Worm (Caenorhabditis elegans) whole organism, young adult: Measurements from ENCODE around the gene C40H5.2.

Experiments used
- B0019.2 ChIP-seq: fragments of 200-800 bp; sonication (Bioruptor generic); conservative IDR thresholded peaks from 2 replicates; pipeline ENCODE4 v1.3.6; 2022; ENCODE audit warnings: missing genetic modification reagents, missing genetic modification characterization, missing compliant biosample characterization
- F10E7.11 ChIP-seq: sonication (generic microtip); optimal IDR thresholded peaks from 2 replicates; lab custom pipeline; 2017; ENCODE audit warnings: mild to moderate bottlenecking, missing genetic modification characterization, moderate library complexity, missing compliant biosample characterization
- F22D6.2 ChIP-seq: sonication (generic microtip); optimal IDR thresholded peaks from 2 replicates; lab custom pipeline; 2016; ENCODE audit warnings: mild to moderate bottlenecking, missing genetic modification characterization, missing compliant biosample characterization
- F49E8.2 ChIP-seq: sonication (generic microtip); optimal IDR thresholded peaks from 3 replicates; lab custom pipeline; 2017; ENCODE audit warnings: missing genetic modification characterization, mild to moderate bottlenecking, missing compliant biosample characterization, antibody characterized with exemption, moderate library complexity; ENCODE audit not compliant: insufficient read depth
- F57A8.1 ChIP-seq: fragments of 200-800 bp; sonication (Bioruptor generic); optimal IDR thresholded peaks from 2 replicates; lab custom pipeline; 2018; ENCODE audit warnings: mild to moderate bottlenecking, missing genetic modification characterization, moderate library complexity, missing compliant biosample characterization
- Y53G8AR.9 ChIP-seq: fragments of 200-800 bp; sonication (Bioruptor generic); conservative IDR thresholded peaks from 2 replicates; pipeline ENCODE4 v1.3.6; 2022; ENCODE audit warnings: missing genetic modification reagents, missing genetic modification characterization, missing compliant biosample characterization
- Y56A3A.18 ChIP-seq: fragments of 200-800 bp; sonication (Bioruptor generic); IDR thresholded peaks from 2 replicates; pipeline ENCODE4 v1.3.6; 2022; ENCODE audit warnings: missing genetic modification reagents, missing genetic modification characterization, missing compliant biosample characterization
- athp-1 ChIP-seq: sonication (generic microtip); optimal IDR thresholded peaks from 2 replicates; lab custom pipeline; 2017; ENCODE audit warnings: mild to moderate bottlenecking, missing genetic modification characterization, missing compliant biosample characterization
- cebp-1 ChIP-seq, 2 experiments: fragments of 200-800 bp in 1 of 2; sonication (Bioruptor generic) in 1 of 2; sonication (generic microtip) in 1 of 2; IDR thresholded peaks in 1 of 2; optimal IDR thresholded peaks in 1 of 2; 2 replicates each; pipeline versions ENCODE4 v1.3.6 to Lab custom; 2017 to 2022; ENCODE audit warnings: missing compliant biosample characterization in 2 of 2, missing genetic modification characterization in 2 of 2, mild to moderate bottlenecking in 1 of 2, missing genetic modification reagents in 1 of 2, moderate library complexity in 1 of 2
- cebp-2 ChIP-seq: fragments of 200-800 bp; sonication (Bioruptor generic); IDR thresholded peaks from 2 replicates; pipeline ENCODE4 v1.3.6; 2022; ENCODE audit warnings: missing genetic modification characterization, missing compliant biosample characterization
- ceh-100 ChIP-seq: fragments of 200-800 bp; sonication (Bioruptor generic); IDR thresholded peaks from 2 replicates; pipeline ENCODE4 v1.3.6; 2022; ENCODE audit warnings: missing genetic modification reagents, missing genetic modification characterization, missing compliant biosample characterization
- ceh-40 ChIP-seq: fragments of 200-800 bp; sonication (Bioruptor generic); IDR thresholded peaks from 2 replicates; pipeline ENCODE4 v1.3.6; 2022; ENCODE audit warnings: missing genetic modification characterization, missing compliant biosample characterization
- ceh-58 ChIP-seq: fragments of 200-800 bp; sonication (Bioruptor generic); IDR thresholded peaks from 2 replicates; pipeline ENCODE4 v1.3.6; 2022; ENCODE audit warnings: missing genetic modification characterization, missing compliant biosample characterization
- chd-7 ChIP-seq: sonication (generic microtip); optimal IDR thresholded peaks from 2 replicates; lab custom pipeline; 2016; ENCODE audit warnings: mild to moderate bottlenecking, missing genetic modification characterization, moderate library complexity, missing compliant biosample characterization
- die-1 ChIP-seq: sonication (generic microtip); optimal IDR thresholded peaks from 2 replicates; lab custom pipeline; 2016; ENCODE audit warnings: missing genotype, mild to moderate bottlenecking, missing genetic modification characterization, missing compliant biosample characterization
- egrh-3 ChIP-seq: fragments of 200-800 bp; sonication (Bioruptor generic); IDR thresholded peaks from 2 replicates; pipeline ENCODE4 v1.3.6; 2022; ENCODE audit warnings: missing genetic modification reagents, missing genetic modification characterization, missing compliant biosample characterization
- him-1 ChIP-seq: sonication (generic microtip); optimal IDR thresholded peaks from 2 replicates; lab custom pipeline; 2016; ENCODE audit warnings: missing genotype, missing genetic modification reagents, missing genetic modification characterization, missing compliant biosample characterization
- let-526 ChIP-seq: fragments of 200-800 bp; sonication (Bioruptor generic); IDR thresholded peaks from 2 replicates; pipeline ENCODE4 v1.3.6; 2022; ENCODE audit warnings: missing genetic modification reagents, missing genetic modification characterization, missing compliant biosample characterization
- let-607 ChIP-seq, 2 experiments: fragments of 200-800 bp in 1 of 2; sonication (Bioruptor generic) in 1 of 2; sonication (generic microtip) in 1 of 2; optimal IDR thresholded peaks; 2 replicates each; lab custom pipeline; 2016 to 2018; ENCODE audit warnings: mild to moderate bottlenecking in 2 of 2, missing compliant biosample characterization in 2 of 2, missing genetic modification characterization in 2 of 2, moderate library complexity in 2 of 2, missing genotype in 1 of 2
- lin-35 ChIP-seq, 3 experiments: fragments of 150-350 bp in 2 of 3; sonication (generic microtip) in 1 of 3; optimal IDR thresholded peaks; 2 replicates each; lab custom pipeline; 2014 to 2018; ENCODE audit warnings: missing biosample characterization in 3 of 3, missing genetic modification characterization in 3 of 3, missing genetic modification reagents in 3 of 3
- lin-40 ChIP-seq: sonication (generic microtip); optimal IDR thresholded peaks from 2 replicates; lab custom pipeline; 2016; ENCODE audit warnings: missing genetic modification characterization, mild to moderate bottlenecking, missing compliant biosample characterization, missing genotype, missing genetic modification reagents
- mxl-1 ChIP-seq: sonication (generic microtip); optimal IDR thresholded peaks from 2 replicates; lab custom pipeline; 2016; ENCODE audit warnings: missing genetic modification characterization, missing compliant biosample characterization
- nfya-1 ChIP-seq: sonication (generic microtip); optimal IDR thresholded peaks from 2 replicates; lab custom pipeline; 2017; ENCODE audit warnings: antibody characterized with exemption, missing compliant biosample characterization, missing genetic modification characterization, borderline replicate concordance; ENCODE audit not compliant: insufficient read depth
- nhr-80 ChIP-seq: sonication (generic microtip); optimal IDR thresholded peaks from 2 replicates; lab custom pipeline; 2016; ENCODE audit warnings: missing genetic modification characterization, missing compliant biosample characterization
- rcor-1 ChIP-seq: fragments of 200-800 bp; sonication (Bioruptor generic); IDR thresholded peaks from 2 replicates; pipeline ENCODE4 v1.3.6; 2022; ENCODE audit warnings: missing genetic modification reagents, missing genetic modification characterization, missing compliant biosample characterization
- sdz-38 ChIP-seq: sonication (generic microtip); optimal IDR thresholded peaks from 2 replicates; lab custom pipeline; 2016; ENCODE audit warnings: missing genotype, missing genetic modification characterization, missing compliant biosample characterization
- snpc-3.4 ChIP-seq: sonication (generic microtip); optimal IDR thresholded peaks from 2 replicates; lab custom pipeline; 2017; ENCODE audit warnings: missing genetic modification characterization, mild to moderate bottlenecking, missing compliant biosample characterization, antibody characterized with exemption, moderate library complexity, missing genotype, missing genetic modification reagents
- snpc-4 ChIP-seq, 5 experiments: fragments of 150-350 bp in 1 of 5; sonication (generic microtip) in 4 of 5; optimal IDR thresholded peaks; 2 replicates each; lab custom pipeline; 2014 to 2018; ENCODE audit warnings: missing genetic modification characterization in 5 of 5, missing biosample characterization in 3 of 5, antibody characterized with exemption in 2 of 5, mild to moderate bottlenecking in 2 of 5, missing compliant biosample characterization in 2 of 5, missing genotype in 2 of 5, moderate library complexity in 2 of 5, missing genetic modification reagents in 1 of 5
- tbp1 ChIP-seq: fragments of 200-800 bp; sonication (Bioruptor generic); optimal IDR thresholded peaks from 2 replicates; lab custom pipeline; 2018; ENCODE audit warnings: mild to moderate bottlenecking, missing genetic modification characterization, missing compliant biosample characterization
- tbx-9 ChIP-seq: sonication (generic microtip); optimal IDR thresholded peaks from 2 replicates; lab custom pipeline; 2016; ENCODE audit warnings: borderline replicate concordance, missing genetic modification characterization, inconsistent platforms, missing compliant biosample characterization
- unc-130 ChIP-seq: sonication (generic microtip); optimal IDR thresholded peaks from 2 replicates; lab custom pipeline; 2016; ENCODE audit warnings: missing genetic modification reagents, missing genetic modification characterization, missing compliant biosample characterization
- zfh-2 ChIP-seq: fragments of 200-800 bp; sonication (Bioruptor generic); conservative IDR thresholded peaks from 2 replicates; pipeline ENCODE4 v1.3.6; 2022; ENCODE audit warnings: missing genetic modification reagents, missing genetic modification characterization, missing compliant biosample characterization
- zim-3 ChIP-seq: sonication (generic microtip); optimal IDR thresholded peaks from 2 replicates; lab custom pipeline; 2017; ENCODE audit warnings: mild to moderate bottlenecking, missing genetic modification characterization, moderate library complexity, missing compliant biosample characterization
- ztf-22 ChIP-seq: fragments of 200-800 bp; sonication (Bioruptor generic); optimal IDR thresholded peaks from 2 replicates; lab custom pipeline; 2018; ENCODE audit warnings: mild to moderate bottlenecking, missing genetic modification characterization, moderate library complexity, missing compliant biosample characterization
- ztf-28 ChIP-seq: fragments of 200-800 bp; sonication (Bioruptor generic); IDR thresholded peaks from 2 replicates; pipeline ENCODE4 v1.3.6; 2022; ENCODE audit warnings: missing genetic modification reagents, missing genetic modification characterization, missing compliant biosample characterization
- ztf-6 ChIP-seq: fragments of 200-800 bp; sonication (Bioruptor generic); IDR thresholded peaks from 2 replicates; pipeline ENCODE4 v1.3.6; 2022; ENCODE audit warnings: missing genetic modification reagents, missing genetic modification characterization, missing compliant biosample characterization

C40H5.2 gene

DNA sequence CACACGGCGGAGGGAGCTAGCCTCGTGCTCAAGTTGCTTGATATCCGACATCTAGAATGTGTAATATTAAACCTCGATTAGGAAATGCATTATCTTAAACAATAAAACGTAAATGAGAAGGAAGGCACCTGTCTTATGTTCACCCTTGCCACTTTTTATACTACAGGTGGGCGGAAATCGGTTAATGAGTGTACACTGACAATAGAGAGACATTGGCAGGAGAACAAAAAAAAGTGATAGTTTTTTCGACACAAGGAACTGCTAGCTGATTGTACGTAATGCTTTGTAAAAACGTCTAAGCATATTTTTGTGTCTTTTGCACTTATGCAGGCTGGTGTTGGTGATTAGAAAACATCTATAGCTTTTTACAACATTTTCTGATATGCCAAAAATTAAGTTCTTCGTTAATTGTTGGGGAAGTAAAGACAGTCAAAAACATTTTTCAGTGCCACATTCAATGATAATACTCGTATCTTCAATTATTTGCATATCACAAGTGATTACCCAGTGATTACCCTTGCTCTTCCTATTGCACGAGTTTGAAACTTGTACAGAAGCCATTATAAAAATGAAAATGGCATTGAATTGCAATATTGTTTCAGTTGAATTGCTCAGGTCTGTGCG, 33.5 kb upstream of the C40H5.2 start, which contains the start of gene col-180:
Gene col-180 (minus strand): TSS at position 51 of the 624 bp plus-strand sequence.
- TF ChIP-seq zim-3 (tag; lab: Kevin White, UChicago), result no peak
- no peak for TF ChIP-seq snpc-3.4 (tag; lab: Kevin White, UChicago)
- no peak for TF ChIP-seq him-1
- TF ChIP-seq egrh-3 (GFP tag; lab: Robert Waterston, UW), result no peak
- no peak for TF ChIP-seq let-607 (tag; optimal IDR thresholded peaks at IDR 0.05; lab: Kevin White, UChicago)
- no peak for TF ChIP-seq ceh-100 (GFP tag; lab: Robert Waterston, UW)

DNA sequence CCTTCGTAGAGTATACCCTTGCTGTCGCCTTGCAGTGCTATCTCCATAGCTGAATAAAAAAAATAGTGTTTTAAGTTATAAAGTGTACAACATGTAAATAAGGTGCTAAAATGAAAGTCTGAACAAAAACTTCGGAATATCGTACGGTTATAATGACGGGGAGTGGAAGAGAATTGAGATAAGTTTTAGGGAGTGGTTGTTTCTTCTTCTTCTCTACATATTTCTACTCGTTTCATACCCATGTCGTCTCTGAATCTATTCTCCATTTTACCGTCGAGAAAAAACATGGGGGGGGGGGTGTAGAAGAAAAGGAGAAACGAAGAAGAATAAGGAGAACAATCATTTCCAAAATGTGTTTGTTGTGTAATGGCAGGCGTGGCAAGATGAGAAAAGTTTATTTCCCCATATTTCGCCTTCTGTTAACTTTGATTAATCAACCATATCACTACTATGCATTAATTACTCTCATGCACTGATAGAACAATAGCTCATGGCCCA, 29.4 kb upstream of the C40H5.2 start, which contains the start of gene C44C10.9:
Gene C44C10.9 (minus strand): TSS at position 51 of the 498 bp plus-strand sequence.
- TF ChIP-seq tbx-9 (no peak), lin-40 (tag; lab: Kevin White, UChicago) (no peak), cebp-2 (GFP tag; lab: Robert Waterston, UW) (no peak), F22D6.2 (tag; lab: Kevin White, UChicago) (no peak), unc-130 (GFP tag; lab: Kevin White, UChicago) (no peak), let-526 (GFP tag; lab: Robert Waterston, UW) (no peak), zfh-2 (GFP tag; lab: Robert Waterston, UW) (no peak), nfya-1 (no peak), athp-1 (tag; lab: Kevin White, UChicago) (no peak), egrh-3 (GFP tag; lab: Robert Waterston, UW) (no peak), ztf-6 (GFP tag; lab: Robert Waterston, UW) (no peak), mxl-1 (tag; lab: Kevin White, UChicago) (no peak), F57A8.1 (GFP tag; lab: Kevin White, UChicago) (no peak), cebp-1 (GFP tag; IDR thresholded peaks at IDR 0.05; lab: Robert Waterston, UW) (no peak), cebp-1 (tag; optimal IDR thresholded peaks at IDR 0.05; lab: Kevin White, UChicago) (no peak), die-1 (tag; lab: Kevin White, UChicago) (no peak), ceh-58 (no peak), F10E7.11 (tag; lab: Kevin White, UChicago) (no peak), rcor-1 (GFP tag; lab: Robert Waterston, UW) (no peak), Y56A3A.18 (GFP tag; lab: Robert Waterston, UW) (no peak), snpc-4 (GFP tag; optimal IDR thresholded peaks at IDR 0.05; lab: Kevin White, UChicago) (no peak), snpc-4 (tag; optimal IDR thresholded peaks at IDR 0.05; lab: Kevin White, UChicago) (no peak)

DNA sequence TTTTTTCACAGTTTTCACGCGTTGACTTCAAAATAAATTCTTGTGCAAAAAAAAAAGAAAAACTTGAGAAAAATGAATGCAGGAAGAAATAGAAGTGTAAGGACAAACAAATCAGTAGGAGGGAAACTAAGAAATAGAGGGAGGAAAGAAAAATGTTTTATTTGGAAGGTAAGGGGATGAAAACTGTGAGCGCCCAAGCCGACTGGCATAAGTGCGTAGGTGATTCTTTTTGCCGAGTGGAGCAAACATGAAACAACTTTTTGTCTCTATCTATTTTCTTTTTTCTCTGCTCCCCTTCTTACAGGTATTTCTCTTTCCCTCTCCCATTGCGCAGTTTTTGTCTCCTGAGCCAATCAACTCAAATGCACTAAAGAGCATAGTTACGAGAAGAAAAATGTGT, 27.1 kb upstream of the C40H5.2 start:
- TF ChIP-seq ztf-28 (no peak), tbp1 (GFP tag; lab: Kevin White, UChicago) (no peak), F49E8.2 (tag; lab: Kevin White, UChicago) (no peak), B0019.2 (GFP tag; lab: Robert Waterston, UW) (no peak), nhr-80 (tag; lab: Kevin White, UChicago) (no peak), lin-35 (GFP tag; optimal IDR thresholded peaks at IDR 0.05; lab: Kevin White, UChicago) (no peak), ztf-22 (no peak), Y53G8AR.9 (GFP tag; lab: Robert Waterston, UW) (no peak), chd-7 (tag; lab: Kevin White, UChicago) (no peak), ceh-40 (GFP tag; lab: Robert Waterston, UW) (no peak), sdz-38 (no peak)
- TF ChIP-seq, all 124 proteins: peak for 0
